Fruit fly (Drosophila melanogaster): ENCODE measurements around the gene CG16956.

The CG16956 gene

dm6 chr2L:13373435-13374242, 40.7 kb downstream of the CG16956 start, which contains the start of the genes Bdp1 and CG6565 (continued):
- TF ChIP-seq CG15336 (GFP tag; IDR thresholded peaks at IDR 0.05): peak; percentile 90
- no peak for TF ChIP-seq fd85E (GFP tag; optimal IDR thresholded peaks at IDR 0.05)
- TF ChIP-seq CG7368 (GFP tag; optimal IDR thresholded peaks at IDR 0.05): peak; percentile 92
- TF ChIP-seq Hr39 (GFP tag; optimal IDR thresholded peaks at IDR 0.05): peak; percentile 99
- peak; percentile 99 for TF ChIP-seq lz (GFP tag; optimal IDR thresholded peaks at IDR 0.05)
- peak; percentile 90 for TF ChIP-seq eg (GFP tag; IDR thresholded peaks at IDR 0.05)
- peak; percentile 99 for TF ChIP-seq CG31627 (GFP tag; optimal IDR thresholded peaks at IDR 0.05)
- TF ChIP-seq CG3919 (GFP tag; optimal IDR thresholded peaks at IDR 0.05): peak; percentile 96
- peak; percentile 99 for TF ChIP-seq OdsH (GFP tag; optimal IDR thresholded peaks at IDR 0.05)
- TF ChIP-seq CG10631 (GFP tag; optimal IDR thresholded peaks at IDR 0.05): peak; percentile 99
- TF ChIP-seq Hr4 (GFP tag; optimal IDR thresholded peaks at IDR 0.05): peak; percentile 98
- peak; percentile 97 for TF ChIP-seq Sox102F (GFP tag; optimal IDR thresholded peaks at IDR 0.05)
- TF ChIP-seq CG8632 (GFP tag; optimal IDR thresholded peaks at IDR 0.05): peak; percentile 94
- TF ChIP-seq Met (GFP tag; optimal IDR thresholded peaks at IDR 0.05): peak; percentile 97
- peak; percentile 98 for TF ChIP-seq topi (GFP tag; optimal IDR thresholded peaks at IDR 0.05)
- peak; percentile 86 for TF ChIP-seq Blimp-1 (GFP tag; optimal IDR thresholded peaks at IDR 0.05)
- TF ChIP-seq CG6854 (GFP tag; optimal IDR thresholded peaks at IDR 0.05): peak; percentile 82
- TF ChIP-seq spab (GFP tag; optimal IDR thresholded peaks at IDR 0.05): peak; percentile 90
- peak; percentile 87 for TF ChIP-seq CG16779 (tag; optimal IDR thresholded peaks at IDR 0.05)
- peak; percentile 99 for TF ChIP-seq Eip78C (GFP tag)
- peak; percentile 99 for TF ChIP-seq Ets21C (GFP tag; optimal IDR thresholded peaks at IDR 0.05)
- peak; percentile 99 for TF ChIP-seq Sox15 (GFP tag; optimal IDR thresholded peaks at IDR 0.05)
- peak; percentile 99 for TF ChIP-seq cyc (GFP tag; optimal IDR thresholded peaks at IDR 0.05)
- TF ChIP-seq CG8319 (GFP tag; optimal IDR thresholded peaks at IDR 0.05): peak; percentile 97
- peak; percentile 88 to 98 for TF ChIP-seq salr (GFP tag; optimal IDR thresholded peaks at IDR 0.05)
- TF ChIP-seq svp (GFP tag): no peak
- peak; percentile 95 for TF ChIP-seq net (GFP tag; optimal IDR thresholded peaks at IDR 0.05)
- TF ChIP-seq CG3032 (tag; optimal IDR thresholded peaks at IDR 0.05): peak; percentile 95
- peak; percentile 97 for TF ChIP-seq dac (GFP tag; optimal IDR thresholded peaks at IDR 0.05)
- TF ChIP-seq achi (GFP tag; optimal IDR thresholded peaks at IDR 0.05): peak; percentile 98
- peak; percentile 91 for TF ChIP-seq CG8119 (GFP tag; IDR thresholded peaks at IDR 0.05)
- peak; percentile 96 for TF ChIP-seq CG10669 (GFP tag; optimal IDR thresholded peaks at IDR 0.05)
- TF ChIP-seq CG11902 (GFP tag; optimal IDR thresholded peaks at IDR 0.05): peak; percentile 99
- TF ChIP-seq CG11294 (GFP tag; IDR thresholded peaks at IDR 0.05): peak; percentile 93

dm6 chr2L:13370762-13371161, 43.6 kb downstream of the CG16956 start, which contains the start of gene ND-B22:
Gene ND-B22 (minus strand): TSS chr2L:13371110.
- TF ChIP-seq vri (GFP tag; optimal IDR thresholded peaks at IDR 0.05): peak; percentile 75
- no peak for TF ChIP-seq salr (GFP tag; optimal IDR thresholded peaks at IDR 0.05)
- TF ChIP-seq CG8119 (GFP tag; IDR thresholded peaks at IDR 0.05): no peak
- no peak for TF ChIP-seq CG6808 (GFP tag; optimal IDR thresholded peaks at IDR 0.05)
- peak; percentile 58 for TF ChIP-seq esn (GFP tag; optimal IDR thresholded peaks at IDR 0.05)
- no peak for TF ChIP-seq CG10669 (GFP tag; optimal IDR thresholded peaks at IDR 0.05)
- TF ChIP-seq CG6792 (GFP tag; optimal IDR thresholded peaks at IDR 0.05): no peak
- no peak for TF ChIP-seq Hr38 (GFP tag; optimal IDR thresholded peaks at IDR 0.05)
- TF ChIP-seq CG15336 (GFP tag; IDR thresholded peaks at IDR 0.05): no peak
- TF ChIP-seq CG6854 (GFP tag; optimal IDR thresholded peaks at IDR 0.05): no peak
- TF ChIP-seq Hr4 (GFP tag; optimal IDR thresholded peaks at IDR 0.05): peak; percentile 0
- peak; percentile 15 for TF ChIP-seq Ets21C (GFP tag; optimal IDR thresholded peaks at IDR 0.05)
- TF ChIP-seq CG10631 (GFP tag; optimal IDR thresholded peaks at IDR 0.05): peak; percentile 12
- TF ChIP-seq CG11902 (GFP tag; optimal IDR thresholded peaks at IDR 0.05): no peak
- no peak for TF ChIP-seq CG11762 (GFP tag; optimal IDR thresholded peaks at IDR 0.05; ENCODE audit: insufficient read depth)
- TF ChIP-seq CG1621 (tag; optimal IDR thresholded peaks at IDR 0.05): no peak
- no peak for TF ChIP-seq fd59A (GFP tag; optimal IDR thresholded peaks at IDR 0.05)
- TF ChIP-seq Eip75B (GFP tag; optimal IDR thresholded peaks at IDR 0.05): peak; percentile 25
- no peak for TF ChIP-seq Ets96B (tag; optimal IDR thresholded peaks at IDR 0.05)
- TF ChIP-seq eg (GFP tag; IDR thresholded peaks at IDR 0.05): no peak
- peak; percentile 51 for TF ChIP-seq topi (GFP tag; optimal IDR thresholded peaks at IDR 0.05)
- no peak for TF ChIP-seq CG9139 (GFP tag; optimal IDR thresholded peaks at IDR 0.05)
- TF ChIP-seq CG6163 (GFP tag; IDR thresholded peaks at IDR 0.05): no peak
- peak; percentile 27 for TF ChIP-seq OdsH (GFP tag; optimal IDR thresholded peaks at IDR 0.05)
- TF ChIP-seq CG6276 (GFP tag; optimal IDR thresholded peaks at IDR 0.05): no peak
- peak; percentile 49 for TF ChIP-seq cyc (GFP tag; optimal IDR thresholded peaks at IDR 0.05)
- TF ChIP-seq achi (GFP tag; optimal IDR thresholded peaks at IDR 0.05): peak; percentile 99
- no peak for TF ChIP-seq Blimp-1 (GFP tag; optimal IDR thresholded peaks at IDR 0.05)
- peak; percentile 24 for TF ChIP-seq Smox (GFP tag; optimal IDR thresholded peaks at IDR 0.05)
- TF ChIP-seq CG3032 (tag; optimal IDR thresholded peaks at IDR 0.05): peak; percentile 25
